Worm (Caenorhabditis elegans) whole organism, early embryonic: ENCODE data around the gene C53B7.2.

Source experiments
- F13C5.2 ChIP-seq: sonication (generic microtip); optimal IDR thresholded peaks from 2 replicates; lab custom pipeline; 2017; ENCODE audit warnings: mild to moderate bottlenecking, missing genetic modification characterization, inconsistent platforms, missing compliant biosample characterization
- aly-1 ChIP-seq: sonication (generic microtip); optimal IDR thresholded peaks from 2 replicates; lab custom pipeline; 2016; ENCODE audit warnings: missing genetic modification characterization, missing compliant biosample characterization
- ama-1 ChIP-seq: fragments of 150-350 bp; optimal IDR thresholded peaks from 2 replicates; lab custom pipeline; 2014
- ceh-13 ChIP-seq: fragments of 200-800 bp; sonication (Bioruptor generic); optimal IDR thresholded peaks from 2 replicates; lab custom pipeline; 2018; ENCODE audit warnings: mild to moderate bottlenecking, missing genetic modification characterization, missing compliant biosample characterization
- ceh-36 ChIP-seq: sonication (generic microtip); optimal IDR thresholded peaks from 2 replicates; lab custom pipeline; 2016; ENCODE audit warnings: missing genetic modification characterization, inconsistent platforms, missing compliant biosample characterization
- ets-7 ChIP-seq: sonication (generic microtip); optimal IDR thresholded peaks from 2 replicates; lab custom pipeline; 2016; ENCODE audit warnings: missing genotype, missing genetic modification characterization, missing compliant biosample characterization
- flt-1 ChIP-seq: fragments of 200-800 bp; sonication (Bioruptor generic); IDR thresholded peaks from 2 replicates; pipeline ENCODE4 v1.3.6; 2022; ENCODE audit warnings: missing genetic modification characterization, missing compliant biosample characterization
- hmbx-1 ChIP-seq: sonication (generic microtip); optimal IDR thresholded peaks from 2 replicates; lab custom pipeline; 2016; ENCODE audit warnings: mild to moderate bottlenecking, missing genetic modification characterization, missing compliant biosample characterization
- hmg-4 ChIP-seq: fragments of 200-800 bp; sonication (Bioruptor generic); optimal IDR thresholded peaks from 2 replicates; lab custom pipeline; 2018; ENCODE audit warnings: mild to moderate bottlenecking, missing genetic modification characterization, missing compliant biosample characterization
- pes-1 ChIP-seq: fragments of 200-800 bp; sonication (Bioruptor generic); IDR thresholded peaks from 2 replicates; pipeline ENCODE4 v1.3.6; 2022; ENCODE audit warnings: missing genetic modification reagents, missing genetic modification characterization, missing compliant biosample characterization
- sea-1 ChIP-seq: fragments of 200-800 bp; sonication (Bioruptor generic); conservative IDR thresholded peaks from 2 replicates; pipeline ENCODE4 v1.3.6; 2022; ENCODE audit warnings: missing genetic modification characterization, missing compliant biosample characterization
- tbx-11 ChIP-seq: fragments of 200-800 bp; sonication (Bioruptor generic); IDR thresholded peaks from 2 replicates; pipeline ENCODE4 v1.3.6; 2022; ENCODE audit warnings: missing genetic modification characterization, missing compliant biosample characterization
- tbx-37 ChIP-seq: fragments of 200-800 bp; sonication (Bioruptor generic); conservative IDR thresholded peaks from 2 replicates; pipeline ENCODE4 v1.3.6; 2022; ENCODE audit warnings: missing genetic modification reagents, missing genetic modification characterization, missing compliant biosample characterization
- tra-4 ChIP-seq: sonication (generic microtip); optimal IDR thresholded peaks from 2 replicates; lab custom pipeline; 2017; ENCODE audit warnings: missing genetic modification characterization, missing compliant biosample characterization

DNA sequence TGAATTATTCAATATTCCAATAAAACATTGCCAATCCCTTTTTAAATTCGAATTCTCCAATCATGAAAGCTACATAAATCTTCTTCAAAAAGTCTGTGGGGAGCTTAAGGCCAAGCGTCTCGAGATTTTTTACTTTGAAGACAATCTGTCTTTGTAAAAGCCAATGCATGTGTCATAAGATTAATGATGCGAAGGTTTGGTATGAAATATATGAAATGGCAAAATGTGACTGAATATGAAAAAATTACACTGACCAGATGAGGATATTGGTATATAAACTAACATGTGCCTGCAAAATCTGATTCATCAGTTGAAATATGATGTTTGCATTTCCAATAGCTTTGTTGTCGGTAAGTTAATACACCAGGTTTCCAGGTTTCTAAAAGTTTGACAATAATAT lies at the start of gene C53B7.2:
- no peak for TF ChIP-seq ama-1
- no peak for TF ChIP-seq tbx-11 (GFP tag; lab: Robert Waterston, UW)
- no peak for TF ChIP-seq aly-1
- no peak for TF ChIP-seq ets-7
- TF ChIP-seq tbx-37 (GFP tag; lab: Robert Waterston, UW) = no peak
- no peak for TF ChIP-seq tra-4
- TF ChIP-seq pes-1 = no peak
- TF ChIP-seq F13C5.2 (tag; lab: Kevin White, UChicago) = no peak
- no peak for TF ChIP-seq hmbx-1 (tag; lab: Kevin White, UChicago)
- no peak for TF ChIP-seq hmg-4 (GFP tag; lab: Kevin White, UChicago)
- no peak for TF ChIP-seq flt-1 (GFP tag; lab: Robert Waterston, UW)
- TF ChIP-seq ceh-13 = no peak
- TF ChIP-seq sea-1 (GFP tag; lab: Robert Waterston, UW) = no peak
- TF ChIP-seq ceh-36 (tag; lab: Kevin White, UChicago) = no peak
